Worm (Caenorhabditis elegans): Measurements from ENCODE around the gene srsx-29.

ce11 chrV:10152278-10152677 is 2.5 kb upstream of the srsx-29 start, which contains the start of gene srsx-28:
- TF ChIP-seq ceh-58 (GFP tag; IDR thresholded peaks at IDR 0.05) = no peak
- TF ChIP-seq ztf-18 (tag; optimal IDR thresholded peaks at IDR 0.05) = no peak
- no peak for TF ChIP-seq attf-6 (GFP tag; IDR thresholded peaks at IDR 0.05)
- TF ChIP-seq F37B4.10 (GFP tag; IDR thresholded peaks at IDR 0.05) = no peak
- no peak for TF ChIP-seq nfya-2 (GFP tag; IDR thresholded peaks at IDR 0.05)
- no peak for TF ChIP-seq rec-8 (tag; optimal IDR thresholded peaks at IDR 0.05)
- no peak for TF ChIP-seq C17E4.6 (GFP tag; IDR thresholded peaks at IDR 0.05)
- TF ChIP-seq pha-4 (tag; optimal IDR thresholded peaks at IDR 0.05) = no peak
- TF ChIP-seq B0336.3 (GFP tag; IDR thresholded peaks at IDR 0.05) = no peak
- TF ChIP-seq snpc-4 (GFP tag; optimal IDR thresholded peaks at IDR 0.05) = no peak
- TF ChIP-seq snpc-4 (tag; optimal IDR thresholded peaks at IDR 0.05) = no peak
- no peak for TF ChIP-seq aptf-3 (GFP tag; IDR thresholded peaks at IDR 0.05)
- TF ChIP-seq lin-35 (GFP tag; optimal IDR thresholded peaks at IDR 0.05) = no peak
- TF ChIP-seq Y79H2A.3 (GFP tag; conservative IDR thresholded peaks at IDR 0.05) = no peak
- no peak for TF ChIP-seq nhr-179 (tag; optimal IDR thresholded peaks at IDR 0.05)
